Worm (Caenorhabditis elegans) whole organism, L4 larva: Measurements from ENCODE around the gene tofu-1.
A peak's percentile ranks its signal among the peaks of the same experiment; 100 is the strongest.

ENCODE experiments used
- F44E2.7 ChIP-seq: fragments of 200-800 bp; sonication (Bioruptor generic); IDR thresholded peaks from 2 replicates; pipeline ENCODE4 v2.1.2; 2022; ENCODE audit warnings: missing genetic modification characterization, missing compliant biosample characterization
- F49E8.2 ChIP-seq: sonication (generic microtip); optimal IDR thresholded peaks from 2 replicates; lab custom pipeline; 2016; ENCODE audit warnings: missing compliant biosample characterization, mild to moderate bottlenecking, missing genetic modification characterization, borderline replicate concordance
- R02D3.7 ChIP-seq: fragments of 150-350 bp; sonication (generic microtip); optimal IDR thresholded peaks from 3 replicates; lab custom pipeline; 2014; ENCODE audit warnings: missing biosample characterization, missing genetic modification characterization
- T20F7.1 ChIP-seq: fragments of 200-800 bp; sonication (Bioruptor generic); optimal IDR thresholded peaks from 2 replicates; lab custom pipeline; 2018; ENCODE audit warnings: mild to moderate bottlenecking, missing genetic modification characterization, missing compliant biosample characterization
- Y105C5A.15 ChIP-seq: fragments of 200-800 bp; sonication (Bioruptor generic); IDR thresholded peaks from 2 replicates; pipeline ENCODE4 v1.3.6; 2022; ENCODE audit warnings: missing genetic modification characterization, missing compliant biosample characterization
- Y75B8A.6 ChIP-seq: fragments of 200-800 bp; sonication (Bioruptor generic); IDR thresholded peaks from 2 replicates; pipeline ENCODE4 v1.3.6; 2022; ENCODE audit warnings: missing genetic modification reagents, missing genetic modification characterization, missing compliant biosample characterization
- ZK546.5 ChIP-seq, 2 experiments: sonication (generic microtip); optimal IDR thresholded peaks; 2 replicates each; lab custom pipeline; 2017; ENCODE audit warnings: missing biosample characterization in 2 of 2, missing genetic modification characterization in 2 of 2
- aly-2 ChIP-seq: sonication (generic microtip); optimal IDR thresholded peaks from 2 replicates; lab custom pipeline; 2018; ENCODE audit warnings: missing biosample characterization, missing genetic modification characterization
- arid-1 ChIP-seq: fragments of 200-800 bp; sonication (Bioruptor generic); conservative IDR thresholded peaks from 2 replicates; pipeline ENCODE4 v1.3.6; 2022; ENCODE audit warnings: missing genetic modification reagents, missing genetic modification characterization, missing compliant biosample characterization
- ceh-44 ChIP-seq: fragments of 200-800 bp; sonication (Bioruptor generic); IDR thresholded peaks from 2 replicates; pipeline ENCODE4 v1.3.6; 2022; ENCODE audit warnings: missing genetic modification reagents, missing genetic modification characterization, missing compliant biosample characterization
- ceh-62 ChIP-seq: sonication (generic microtip); optimal IDR thresholded peaks from 2 replicates; lab custom pipeline; 2017; ENCODE audit warnings: missing biosample characterization, missing genetic modification characterization
- ceh-82 ChIP-seq: sonication (generic microtip); optimal IDR thresholded peaks from 2 replicates; lab custom pipeline; 2017; ENCODE audit warnings: missing biosample characterization, missing genetic modification characterization
- ces-1 ChIP-seq: fragments of 150-350 bp; sonication (generic microtip); optimal IDR thresholded peaks from 4 replicates; lab custom pipeline; 2014; ENCODE audit warnings: missing biosample characterization, missing genetic modification reagents, missing genetic modification characterization
- dmd-6 ChIP-seq: fragments of 200-800 bp; sonication (Bioruptor generic); IDR thresholded peaks from 2 replicates; pipeline ENCODE4 v1.3.6; 2022; ENCODE audit warnings: missing genetic modification reagents, missing genetic modification characterization, missing compliant biosample characterization
- dmd-8 ChIP-seq: fragments of 200-800 bp; sonication (Bioruptor generic); IDR thresholded peaks from 2 replicates; pipeline ENCODE4 v1.3.6; 2022; ENCODE audit warnings: missing genetic modification characterization, missing compliant biosample characterization
- dpl-1 ChIP-seq: fragments of 150-350 bp; optimal IDR thresholded peaks from 2 replicates; lab custom pipeline; 2014; ENCODE audit warnings: missing biosample characterization, missing genetic modification reagents, missing genetic modification characterization
- duxl-1 ChIP-seq: sonication (generic microtip); optimal IDR thresholded peaks from 2 replicates; lab custom pipeline; 2016; ENCODE audit warnings: mild to moderate bottlenecking, missing genetic modification characterization, moderate library complexity, missing compliant biosample characterization; ENCODE audit not compliant: poor library complexity
- egl-27 ChIP-seq: sonication (generic microtip); optimal IDR thresholded peaks from 3 replicates; lab custom pipeline; 2017; ENCODE audit warnings: missing biosample characterization, missing genetic modification reagents, missing genetic modification characterization
- fos-1 ChIP-seq: fragments of 150-350 bp; optimal IDR thresholded peaks from 2 replicates; lab custom pipeline; 2014; ENCODE audit warnings: missing biosample characterization, missing genetic modification characterization
- gei-8 ChIP-seq: fragments of 200-800 bp; sonication (Bioruptor generic); optimal IDR thresholded peaks from 2 replicates; lab custom pipeline; 2018; ENCODE audit warnings: mild to moderate bottlenecking, missing genetic modification characterization, missing compliant biosample characterization
- hlh-11 ChIP-seq: fragments of 200-800 bp; sonication (Bioruptor generic); optimal IDR thresholded peaks from 2 replicates; lab custom pipeline; 2018; ENCODE audit warnings: mild to moderate bottlenecking, missing genetic modification characterization, missing compliant biosample characterization
- lin-1 ChIP-seq: fragments of 200-800 bp; sonication (Bioruptor generic); IDR thresholded peaks from 2 replicates; pipeline ENCODE4 v1.3.6; 2022; ENCODE audit warnings: missing genetic modification reagents, missing genetic modification characterization, missing compliant biosample characterization
- lin-29 ChIP-seq: fragments of 200-800 bp; sonication (Bioruptor generic); IDR thresholded peaks from 2 replicates; pipeline ENCODE4 v1.3.6; 2022; ENCODE audit warnings: missing genetic modification reagents, missing genetic modification characterization, missing compliant biosample characterization
- lin-38 ChIP-seq: fragments of 200-800 bp; sonication (Bioruptor generic); IDR thresholded peaks from 2 replicates; pipeline ENCODE4 v1.3.6; 2022; ENCODE audit warnings: missing genetic modification reagents, missing genetic modification characterization, missing compliant biosample characterization
- lin-39 ChIP-seq: fragments of 150-350 bp; optimal IDR thresholded peaks from 2 replicates; lab custom pipeline; 2014; ENCODE audit warnings: missing biosample characterization, missing genetic modification reagents, missing genetic modification characterization
- lsy-2 ChIP-seq, 2 experiments: fragments of 150-350 bp in 1 of 2; sonication (generic microtip) in 1 of 2; optimal IDR thresholded peaks; 2 replicates each; lab custom pipeline; 2014 to 2017; ENCODE audit warnings: missing biosample characterization in 2 of 2, missing genetic modification characterization in 2 of 2
- mdl-1 ChIP-seq, 2 experiments: fragments of 150-350 bp in 1 of 2; sonication (generic microtip) in 1 of 2; optimal IDR thresholded peaks; 2 replicates each; lab custom pipeline; 2014 to 2017; ENCODE audit warnings: missing biosample characterization in 2 of 2, missing genetic modification characterization in 2 of 2
- mxl-2 ChIP-seq: fragments of 200-800 bp; sonication (Bioruptor generic); conservative IDR thresholded peaks from 2 replicates; pipeline ENCODE4 v1.3.6; 2022; ENCODE audit warnings: missing genetic modification reagents, missing genetic modification characterization, missing compliant biosample characterization
- mxl-3 ChIP-seq: fragments of 200-800 bp; sonication (Bioruptor generic); optimal IDR thresholded peaks from 2 replicates; lab custom pipeline; 2018; ENCODE audit warnings: mild to moderate bottlenecking, missing genetic modification characterization, missing compliant biosample characterization
- nhr-102 ChIP-seq: sonication (generic microtip); optimal IDR thresholded peaks from 2 replicates; lab custom pipeline; 2016; ENCODE audit warnings: mild to moderate bottlenecking, missing genetic modification characterization, moderate library complexity, missing compliant biosample characterization
- nhr-11 ChIP-seq: fragments of 150-350 bp; optimal IDR thresholded peaks from 2 replicates; lab custom pipeline; 2014; ENCODE audit warnings: missing biosample characterization, missing genetic modification characterization
- nhr-41 ChIP-seq: fragments of 200-800 bp; sonication (Bioruptor generic); IDR thresholded peaks from 2 replicates; pipeline ENCODE4 v1.3.6; 2022; ENCODE audit warnings: missing genetic modification reagents, missing genetic modification characterization, missing compliant biosample characterization
- nhr-77 ChIP-seq: fragments of 150-350 bp; optimal IDR thresholded peaks from 2 replicates; lab custom pipeline; 2014; ENCODE audit warnings: missing biosample characterization, missing genetic modification characterization
- pha-4 ChIP-seq, 2 experiments: fragments of 150-350 bp in 1 of 2; fragments of 200-800 bp in 1 of 2; sonication (Bioruptor generic) in 1 of 2; IDR thresholded peaks in 1 of 2; optimal IDR thresholded peaks in 1 of 2; 2 replicates each; pipeline versions ENCODE4 v1.3.6 to Lab custom; 2014 to 2022; ENCODE audit warnings: missing genetic modification characterization in 2 of 2, missing genetic modification reagents in 2 of 2, missing biosample characterization in 1 of 2, missing compliant biosample characterization in 1 of 2
- php-3 ChIP-seq: fragments of 200-800 bp; sonication (Bioruptor generic); IDR thresholded peaks from 2 replicates; pipeline ENCODE4 v1.3.6; 2022; ENCODE audit warnings: missing genetic modification reagents, missing genetic modification characterization, missing compliant biosample characterization
- saeg-2 ChIP-seq: fragments of 200-800 bp; sonication (Bioruptor generic); IDR thresholded peaks from 2 replicates; pipeline ENCODE4 v1.3.6; 2022; ENCODE audit warnings: missing genetic modification reagents, missing genetic modification characterization, missing compliant biosample characterization
- sdz-12 ChIP-seq: fragments of 200-800 bp; sonication (Bioruptor generic); optimal IDR thresholded peaks from 2 replicates; lab custom pipeline; 2018; ENCODE audit warnings: mild to moderate bottlenecking, missing genetic modification characterization, missing compliant biosample characterization
- snpc-4 ChIP-seq: fragments of 150-350 bp; optimal IDR thresholded peaks from 2 replicates; lab custom pipeline; 2014; ENCODE audit warnings: missing biosample characterization, missing genetic modification characterization
- spr-1 ChIP-seq: sonication (generic microtip); optimal IDR thresholded peaks from 2 replicates; lab custom pipeline; 2016; ENCODE audit warnings: mild to moderate bottlenecking, missing genetic modification characterization, missing compliant biosample characterization
- tag-97 ChIP-seq: fragments of 200-800 bp; sonication (Bioruptor generic); IDR thresholded peaks from 2 replicates; pipeline ENCODE4 v1.3.6; 2022; ENCODE audit warnings: missing genetic modification characterization, missing compliant biosample characterization
- tra-1 ChIP-seq: fragments of 200-800 bp; sonication (Bioruptor generic); IDR thresholded peaks from 2 replicates; pipeline ENCODE4 v1.3.6; 2022; ENCODE audit warnings: missing genetic modification reagents, missing genetic modification characterization, missing compliant biosample characterization
- unc-130 ChIP-seq: sonication (generic microtip); optimal IDR thresholded peaks from 2 replicates; lab custom pipeline; 2016; ENCODE audit warnings: missing genetic modification reagents, missing genetic modification characterization, missing compliant biosample characterization
- unc-39 ChIP-seq: sonication (generic microtip); optimal IDR thresholded peaks from 2 replicates; lab custom pipeline; 2017; ENCODE audit warnings: missing biosample characterization, missing genetic modification characterization
- unc-62 ChIP-seq, 3 experiments: fragments of 150-350 bp in 1 of 3; sonication (generic microtip); optimal IDR thresholded peaks in 2 of 3; peaks in 1 of 3; 1 replicate in 1 of 3; 2 replicates in 2 of 3; lab custom pipeline; 2014 to 2017; ENCODE audit warnings: missing biosample characterization in 3 of 3, missing genetic modification characterization in 3 of 3, missing genetic modification reagents in 3 of 3, missing genotype in 1 of 3
- zag-1 ChIP-seq: fragments of 150-350 bp; optimal IDR thresholded peaks from 2 replicates; lab custom pipeline; 2014; ENCODE audit warnings: missing biosample characterization, missing genetic modification characterization
- zfp-2 ChIP-seq: sonication (generic microtip); optimal IDR thresholded peaks from 2 replicates; lab custom pipeline; 2016; ENCODE audit warnings: mild to moderate bottlenecking, missing genetic modification characterization, missing compliant biosample characterization
- zip-11 ChIP-seq: fragments of 200-800 bp; sonication (Bioruptor generic); IDR thresholded peaks from 2 replicates; pipeline ENCODE4 v1.3.6; 2022; ENCODE audit warnings: missing genetic modification characterization, missing compliant biosample characterization
- ztf-7 ChIP-seq: fragments of 150-350 bp; optimal IDR thresholded peaks from 2 replicates; lab custom pipeline; 2014; ENCODE audit warnings: missing biosample characterization, missing genetic modification characterization

tofu-1 gene

ce11 chrV:10023062-10023536, 42.2 kb downstream of the tofu-1 start:
- no peak for TF ChIP-seq duxl-1 (tag; lab: Kevin White, UChicago)
- no peak for TF ChIP-seq dmd-6
- no peak for TF ChIP-seq lin-39 (tag; lab: Kevin White, UChicago)
- TF ChIP-seq saeg-2 (GFP tag; lab: Robert Waterston, UW), result no peak
- no peak for TF ChIP-seq F44E2.7
- no peak for TF ChIP-seq arid-1 (GFP tag; lab: Robert Waterston, UW)
- TF ChIP-seq fos-1 (tag; lab: Kevin White, UChicago), result no peak
- no peak for TF ChIP-seq tra-1 (GFP tag; lab: Robert Waterston, UW)
- TF ChIP-seq pha-4 (GFP tag; IDR thresholded peaks at IDR 0.05; lab: Robert Waterston, UW), result peak; percentile 45; the same call in 1 of the 2 replicates
- no peak for TF ChIP-seq pha-4 (tag; optimal IDR thresholded peaks at IDR 0.05; lab: Kevin White, UChicago)
- TF ChIP-seq hlh-11 (tag; lab: Kevin White, UChicago), result no peak
- TF ChIP-seq zip-11 (GFP tag; lab: Robert Waterston, UW), result no peak
- TF ChIP-seq nhr-77 (tag; lab: Kevin White, UChicago), result no peak
- no peak for TF ChIP-seq nhr-41 (GFP tag; lab: Robert Waterston, UW)
- TF ChIP-seq dpl-1 (GFP tag; lab: Kevin White, UChicago), result no peak
- peak; percentile 46 for TF ChIP-seq lin-38 (GFP tag; lab: Robert Waterston, UW)
- no peak for TF ChIP-seq egl-27
- TF ChIP-seq dmd-8 (GFP tag; lab: Robert Waterston, UW), result no peak
- no peak for TF ChIP-seq ceh-44 (GFP tag; lab: Robert Waterston, UW)
- no peak for TF ChIP-seq mdl-1 (tag; optimal IDR thresholded peaks at IDR 0.05; lab: Kevin White, UChicago)
- TF ChIP-seq snpc-4 (tag; lab: Kevin White, UChicago), result no peak
- no peak for TF ChIP-seq nhr-102 (tag; lab: Kevin White, UChicago)
- no peak for TF ChIP-seq sdz-12 (GFP tag; lab: Kevin White, UChicago)
- no peak for TF ChIP-seq T20F7.1 (GFP tag; lab: Kevin White, UChicago)
- TF ChIP-seq zfp-2 (tag; lab: Kevin White, UChicago), result no peak
- TF ChIP-seq tag-97 (GFP tag; lab: Robert Waterston, UW), result no peak
- no peak for TF ChIP-seq Y75B8A.6 (GFP tag; lab: Robert Waterston, UW)
- no peak for TF ChIP-seq mxl-2
- TF ChIP-seq ceh-62 (tag; lab: Kevin White, UChicago), result no peak
- peak; percentile 81 for TF ChIP-seq unc-130 (GFP tag; lab: Kevin White, UChicago)
- no peak for TF ChIP-seq unc-39 (tag; lab: Kevin White, UChicago)
- no peak for TF ChIP-seq spr-1
- no peak for TF ChIP-seq ZK546.5 (tag; optimal IDR thresholded peaks at IDR 0.05; lab: Kevin White, UChicago)
- peak; percentile 52 for TF ChIP-seq F49E8.2 (tag; lab: Kevin White, UChicago)
- TF ChIP-seq Y105C5A.15 (GFP tag; lab: Robert Waterston, UW), result no peak
- no peak for TF ChIP-seq nhr-11 (tag; lab: Kevin White, UChicago)
- no peak for TF ChIP-seq lin-29
- TF ChIP-seq unc-62 (GFP tag; optimal IDR thresholded peaks at IDR 0.05 in 1 of 2; lab: Kevin White, UChicago), result no peak
- no peak for TF ChIP-seq unc-62 (tag; optimal IDR thresholded peaks at IDR 0.05; lab: Kevin White, UChicago)
- no peak for TF ChIP-seq php-3 (GFP tag; lab: Robert Waterston, UW)
- TF ChIP-seq zag-1 (tag; lab: Kevin White, UChicago), result no peak
- no peak for TF ChIP-seq ztf-7 (tag; lab: Kevin White, UChicago)
- TF ChIP-seq R02D3.7, result no peak
- no peak for TF ChIP-seq lin-1
- TF ChIP-seq lsy-2 (tag; optimal IDR thresholded peaks at IDR 0.05; lab: Kevin White, UChicago), result no peak
- TF ChIP-seq mxl-3 (GFP tag; lab: Kevin White, UChicago), result no peak
- peak; percentile 59 for TF ChIP-seq aly-2 (tag; lab: Kevin White, UChicago)
- TF ChIP-seq ces-1 (GFP tag; lab: Kevin White, UChicago), result no peak
- TF ChIP-seq ceh-82 (tag; lab: Kevin White, UChicago), result no peak
- peak; percentile 2 for TF ChIP-seq gei-8 (GFP tag; lab: Kevin White, UChicago)
